Worm (Caenorhabditis elegans): Measurements from ENCODE around the gene F38B6.8.

F38B6.8 gene

DNA sequence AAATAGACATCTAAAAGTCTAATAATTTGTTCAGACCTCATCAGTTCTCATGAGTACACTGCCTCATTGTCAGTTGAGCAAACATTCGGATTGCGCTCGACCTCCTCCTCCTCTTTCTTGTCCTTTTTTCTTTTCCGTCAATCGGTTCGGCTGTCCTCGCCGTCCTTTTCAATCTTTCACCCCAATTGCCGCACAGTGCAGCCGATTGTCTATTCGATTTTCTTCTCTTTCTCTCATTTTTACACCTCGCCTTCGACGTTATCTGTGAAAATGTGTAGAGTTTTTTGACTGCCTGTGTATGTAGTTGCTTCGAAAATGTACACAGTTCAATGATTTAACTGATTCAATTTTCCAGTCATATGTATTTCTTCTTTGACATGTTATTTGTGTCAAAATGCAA is 29.4 kb downstream of the F38B6.8 start (continued):
- TF ChIP-seq dsc-1 (tag; optimal IDR thresholded peaks at IDR 0.05) (no peak), ets-5 (GFP tag; IDR thresholded peaks at IDR 0.05) (no peak), lin-14 (GFP tag; optimal IDR thresholded peaks at IDR 0.05) (peak; percentile 49), jun-1 (tag; optimal IDR thresholded peaks at IDR 0.05) (no peak), sup-37 (GFP tag; optimal IDR thresholded peaks at IDR 0.05) (no peak), nhr-77 (tag; optimal IDR thresholded peaks at IDR 0.05) (no peak), lir-3 (tag; optimal IDR thresholded peaks at IDR 0.05; ENCODE audit: poor library complexity) (no peak)

DNA sequence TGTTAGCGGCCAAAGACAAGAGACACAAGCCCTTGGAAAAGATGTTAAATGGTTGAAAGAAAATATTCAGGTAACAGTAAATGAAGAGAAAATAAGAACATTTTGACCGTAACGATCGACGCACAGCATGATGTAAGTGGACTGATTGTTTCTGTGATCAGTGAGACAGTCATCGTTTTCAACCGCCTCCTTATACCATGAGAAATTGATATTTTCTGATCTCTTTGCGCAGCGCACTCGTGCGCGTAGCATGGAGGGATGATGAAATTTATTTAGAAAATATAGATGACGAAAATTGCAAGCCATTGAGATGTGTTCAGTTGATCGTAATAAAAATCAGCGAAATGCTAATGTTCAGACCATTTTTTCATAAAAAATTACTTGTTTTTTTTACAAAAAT is 33.0 kb downstream of the F38B6.8 start:
- TF ChIP-seq unc-62 (GFP tag; optimal IDR thresholded peaks at IDR 0.05), result no peak
- TF ChIP-seq xbp-1 (tag; optimal IDR thresholded peaks at IDR 0.05), result no peak
- no peak for TF ChIP-seq sox-4 (tag; optimal IDR thresholded peaks at IDR 0.05)
- no peak for TF ChIP-seq fkh-4 (tag; optimal IDR thresholded peaks at IDR 0.05; ENCODE audit: borderline replicate concordance)
- peak; percentile 15 for TF ChIP-seq lin-14 (GFP tag; optimal IDR thresholded peaks at IDR 0.05)
- no peak for TF ChIP-seq ama-1 (optimal IDR thresholded peaks at IDR 0.05)
- TF ChIP-seq blmp-1 (tag; optimal IDR thresholded peaks at IDR 0.05), result peak; percentile 49
- no peak for TF ChIP-seq efl-1 (optimal IDR thresholded peaks at IDR 0.05)
- TF ChIP-seq efl-1 (GFP tag; optimal IDR thresholded peaks at IDR 0.05 in 1 of 2), result peak in 1 of 2 experiments; percentile 79
- no peak for TF ChIP-seq hpl-2 (GFP tag; optimal IDR thresholded peaks at IDR 0.05)
- TF ChIP-seq nhr-77 (tag; optimal IDR thresholded peaks at IDR 0.05), result no peak
- TF ChIP-seq unc-30 (tag; optimal IDR thresholded peaks at IDR 0.05), result no peak
- no peak for TF ChIP-seq pax-3 (tag; optimal IDR thresholded peaks at IDR 0.05)
- TF ChIP-seq ceh-90 (tag; optimal IDR thresholded peaks at IDR 0.05), result no peak
- peak; percentile 0 for TF ChIP-seq nhr-90 (tag; optimal IDR thresholded peaks at IDR 0.05; ENCODE audit: poor library complexity)
- TF ChIP-seq elt-3 (tag; optimal IDR thresholded peaks at IDR 0.05), result peak in 1 of 6 experiments; percentile 31

DNA sequence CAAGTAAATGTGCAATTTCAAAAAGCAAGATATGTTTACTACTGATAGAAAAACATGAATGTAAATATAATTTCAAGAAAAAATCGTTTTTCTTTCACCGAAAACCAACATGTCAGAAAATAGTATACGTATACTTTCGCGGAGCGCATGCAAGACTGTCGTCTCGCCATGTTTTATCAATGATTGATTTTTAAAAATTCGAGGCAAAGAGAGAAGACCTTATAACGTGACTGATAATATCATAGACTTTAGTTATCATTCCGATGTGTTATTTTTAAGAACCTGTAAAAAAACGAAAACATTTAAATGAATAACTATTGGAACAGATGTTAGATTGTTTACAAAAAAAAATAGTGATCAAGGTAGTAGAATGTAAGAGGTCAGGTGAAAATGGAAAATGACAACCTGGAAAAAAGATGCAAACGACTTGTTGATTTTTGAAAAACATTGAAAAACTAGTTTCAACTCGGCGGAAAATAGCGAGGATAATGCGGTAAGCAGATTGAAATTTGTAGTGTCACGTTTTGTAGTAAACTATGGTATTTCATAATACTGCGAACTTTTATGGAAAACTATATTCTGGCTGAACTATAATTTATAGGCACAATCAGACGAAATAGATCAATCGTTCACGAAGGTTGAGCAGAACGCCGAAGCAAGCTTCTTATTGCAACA is 36.1 kb downstream of the F38B6.8 start:
- TF ChIP-seq lin-14 (GFP tag; optimal IDR thresholded peaks at IDR 0.05), result no peak
- TF ChIP-seq nhr-47 (tag; optimal IDR thresholded peaks at IDR 0.05), result no peak
- no peak for TF ChIP-seq zip-4 (GFP tag; optimal IDR thresholded peaks at IDR 0.05)
- TF ChIP-seq swsn-7 (tag; optimal IDR thresholded peaks at IDR 0.05), result no peak
- no peak for TF ChIP-seq Y116A8C.19 (tag; optimal IDR thresholded peaks at IDR 0.05; ENCODE audit: borderline replicate concordance)
- TF ChIP-seq unc-30 (tag; optimal IDR thresholded peaks at IDR 0.05), result no peak
- TF ChIP-seq C04F5.9 (tag; optimal IDR thresholded peaks at IDR 0.05), result no peak
- no peak for TF ChIP-seq efl-1 (optimal IDR thresholded peaks at IDR 0.05)
- TF ChIP-seq efl-1 (GFP tag; optimal IDR thresholded peaks at IDR 0.05 in 1 of 2), result peak in 1 of 2 experiments; percentile 41
- TF ChIP-seq nhr-28 (tag; optimal IDR thresholded peaks at IDR 0.05), result no peak
- peak; percentile 19 for TF ChIP-seq nhr-85 (tag)
- peak; percentile 5 for TF ChIP-seq mep-1 (tag; optimal IDR thresholded peaks at IDR 0.05)
- no peak for TF ChIP-seq ces-1 (GFP tag; optimal IDR thresholded peaks at IDR 0.05)
- TF ChIP-seq snu-23 (GFP tag; optimal IDR thresholded peaks at IDR 0.05), result peak; percentile 50
- TF ChIP-seq C16A3.4 (tag; optimal IDR thresholded peaks at IDR 0.05), result no peak
- TF ChIP-seq fkh-4 (tag; optimal IDR thresholded peaks at IDR 0.05; ENCODE audit: borderline replicate concordance), result no peak
- TF ChIP-seq nhr-84 (tag; optimal IDR thresholded peaks at IDR 0.05), result no peak
- TF ChIP-seq grh-1 (GFP tag; IDR thresholded peaks at IDR 0.05), result peak; percentile 51; the same call in 1 of the 2 replicates
- peak; percentile 46 for TF ChIP-seq elt-2 (tag; optimal IDR thresholded peaks at IDR 0.05)
- no peak for TF ChIP-seq zag-1 (tag; optimal IDR thresholded peaks at IDR 0.05)
- peak; percentile 72 for TF ChIP-seq nhr-20 (tag; optimal IDR thresholded peaks at IDR 0.05)
- peak in 1 of 2 experiments; percentile 27 for TF ChIP-seq lin-35 (GFP tag; optimal IDR thresholded peaks at IDR 0.05)
- TF ChIP-seq ceh-88 (GFP tag; IDR thresholded peaks at IDR 0.05), result no peak
- no peak for TF ChIP-seq mdl-1 (tag; optimal IDR thresholded peaks at IDR 0.05)
- TF ChIP-seq xbp-1 (tag; optimal IDR thresholded peaks at IDR 0.05), result no peak
- TF ChIP-seq mef-2 (tag; optimal IDR thresholded peaks at IDR 0.05), result no peak
- TF ChIP-seq irx-1 (tag; optimal IDR thresholded peaks at IDR 0.05), result no peak
- no peak for TF ChIP-seq unc-86 (tag; optimal IDR thresholded peaks at IDR 0.05)
- no peak for TF ChIP-seq alr-1 (tag; optimal IDR thresholded peaks at IDR 0.05; ENCODE audit: borderline replicate concordance)
- TF ChIP-seq rnt-1 (tag; optimal IDR thresholded peaks at IDR 0.05), result no peak
- TF ChIP-seq fkh-10 (GFP tag; optimal IDR thresholded peaks at IDR 0.05), result no peak
- no peak for TF ChIP-seq pqm-1 (tag; optimal IDR thresholded peaks at IDR 0.05)
- TF ChIP-seq aly-2 (tag; optimal IDR thresholded peaks at IDR 0.05), result no peak
- no peak for TF ChIP-seq nhr-76 (tag; optimal IDR thresholded peaks at IDR 0.05)
- no peak for TF ChIP-seq unc-62 (GFP tag; optimal IDR thresholded peaks at IDR 0.05)
